Worm (Caenorhabditis elegans): Measurements from ENCODE around the gene pigb-1.

Gene pigb-1

DNA sequence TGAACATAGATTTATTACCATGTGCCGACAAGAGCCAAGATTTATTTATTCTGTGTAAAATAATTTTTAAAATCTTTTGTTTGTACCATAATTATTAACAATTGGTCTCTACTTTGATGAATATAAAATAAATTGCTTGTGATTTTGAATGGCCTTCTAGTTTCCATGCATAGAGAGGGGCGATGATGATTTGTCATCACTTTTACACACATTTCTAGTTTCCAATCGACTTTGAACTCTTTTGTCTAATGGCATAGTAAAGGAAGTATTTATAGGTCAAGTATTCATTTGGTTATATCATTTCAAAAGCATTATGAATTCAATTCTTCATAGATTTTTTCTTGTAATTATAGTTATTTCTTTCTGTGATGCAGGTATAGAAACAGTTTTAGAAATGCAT lies 10.8 kb upstream of the pigb-1 start, which contains the start of gene F59A6.10:
TSS of gene F59A6.10 (plus strand) at position 301 of the 400 bp plus-strand sequence.
- no peak for TF ChIP-seq ceh-44 (GFP tag; IDR thresholded peaks at IDR 0.05)
- TF ChIP-seq jun-1 (tag; optimal IDR thresholded peaks at IDR 0.05) = no peak
- TF ChIP-seq T26A8.4 (GFP tag; IDR thresholded peaks at IDR 0.05) = no peak

DNA sequence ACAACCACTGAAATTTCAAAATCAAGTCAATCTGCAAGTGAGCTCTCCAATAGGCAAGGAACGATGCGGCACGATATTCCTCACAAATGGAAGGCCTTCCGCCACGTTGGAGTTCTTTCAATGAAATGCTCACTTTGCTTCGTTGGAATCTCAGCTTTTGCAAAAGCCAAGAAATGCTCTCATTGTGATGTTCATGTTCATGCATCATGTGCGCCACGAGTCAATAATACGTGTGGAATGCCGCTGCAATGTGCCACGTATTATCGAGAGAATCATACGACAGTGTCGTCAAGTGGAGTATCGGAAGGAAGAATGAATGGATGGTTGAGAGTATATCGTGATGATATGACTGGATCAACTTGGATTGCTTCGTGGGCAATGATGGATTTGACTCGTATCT lies 9.0 kb upstream of the pigb-1 start:
- TF ChIP-seq skn-1 (tag; optimal IDR thresholded peaks at IDR 0.05) = no peak
- TF ChIP-seq ceh-32 (tag; optimal IDR thresholded peaks at IDR 0.05; ENCODE audit: poor library complexity) = no peak
- no peak for TF ChIP-seq T20F7.1 (GFP tag; optimal IDR thresholded peaks at IDR 0.05)
- TF ChIP-seq nhr-42 (GFP tag; IDR thresholded peaks at IDR 0.05) = no peak
- TF ChIP-seq dmd-8 (GFP tag; IDR thresholded peaks at IDR 0.05) = no peak
- TF ChIP-seq dpl-1 (GFP tag; optimal IDR thresholded peaks at IDR 0.05) = no peak
- TF ChIP-seq nhr-111 (GFP tag; optimal IDR thresholded peaks at IDR 0.05) = no peak
- no peak for TF ChIP-seq php-3 (GFP tag; IDR thresholded peaks at IDR 0.05)
- TF ChIP-seq zfp-2 (tag; optimal IDR thresholded peaks at IDR 0.05) = no peak
- no peak for TF ChIP-seq ceh-44 (GFP tag; IDR thresholded peaks at IDR 0.05)
- TF ChIP-seq madf-5 (GFP tag; IDR thresholded peaks at IDR 0.05) = no peak
- no peak for TF ChIP-seq ceh-28 (tag; optimal IDR thresholded peaks at IDR 0.05)

DNA sequence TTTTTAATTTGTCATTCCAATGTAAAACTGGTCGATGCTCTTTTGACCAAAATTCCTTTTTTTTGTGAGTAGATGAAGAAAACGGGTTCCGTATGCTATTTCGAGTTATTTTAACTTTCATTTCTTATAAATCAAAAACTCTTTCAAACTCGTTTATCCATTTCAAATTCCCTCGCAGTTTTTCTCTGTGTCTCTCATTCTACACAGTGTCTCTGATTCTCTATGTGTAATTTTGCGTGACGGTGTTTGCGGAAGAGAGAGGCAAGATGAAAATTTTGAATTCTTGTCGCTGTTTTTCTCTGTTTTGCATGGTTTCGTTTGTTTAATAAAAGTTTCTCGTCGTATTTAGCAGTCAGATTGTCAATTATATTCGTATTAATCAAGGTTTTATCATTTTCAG lies 6.2 kb upstream of the pigb-1 start, which contains the start of gene citk-2:
TSS of gene citk-2 (plus strand) at position 399 of the 400 bp plus-strand sequence.
- TF ChIP-seq daf-8 (GFP tag; IDR thresholded peaks at IDR 0.05) = no peak
- TF ChIP-seq ZK546.5 (tag; optimal IDR thresholded peaks at IDR 0.05) = no peak
- no peak for TF ChIP-seq daf-16 (GFP tag; optimal IDR thresholded peaks at IDR 0.05)
- no peak for TF ChIP-seq daf-16 (tag; optimal IDR thresholded peaks at IDR 0.05)
- no peak for TF ChIP-seq lim-7 (GFP tag; IDR thresholded peaks at IDR 0.05)
- TF ChIP-seq set-16 (GFP tag; IDR thresholded peaks at IDR 0.05) = no peak
- no peak for TF ChIP-seq nhr-111 (GFP tag; optimal IDR thresholded peaks at IDR 0.05)
- peak; percentile 74 for TF ChIP-seq nhr-11 (tag; optimal IDR thresholded peaks at IDR 0.05)
- no peak for TF ChIP-seq madf-5 (GFP tag; IDR thresholded peaks at IDR 0.05)
- TF ChIP-seq ceh-20 (GFP tag; IDR thresholded peaks at IDR 0.05) = no peak
- TF ChIP-seq F37D6.2 (tag; optimal IDR thresholded peaks at IDR 0.05) = peak; percentile 29
- no peak for TF ChIP-seq lin-13 (GFP tag; optimal IDR thresholded peaks at IDR 0.05)
- peak; percentile 97 for TF ChIP-seq aha-1 (tag)
- TF ChIP-seq unc-39 (tag; optimal IDR thresholded peaks at IDR 0.05) = no peak
- TF ChIP-seq dmd-9 (GFP tag; IDR thresholded peaks at IDR 0.05) = no peak
- peak; percentile 62 for TF ChIP-seq dmd-6 (GFP tag; IDR thresholded peaks at IDR 0.05)
- peak; percentile 68 for TF ChIP-seq madf-9 (GFP tag; conservative IDR thresholded peaks at IDR 0.05)
- no peak for TF ChIP-seq dve-1 (tag; optimal IDR thresholded peaks at IDR 0.05; ENCODE audit: insufficient read depth)
- no peak for TF ChIP-seq daf-19 (GFP tag; conservative IDR thresholded peaks at IDR 0.05)
- TF ChIP-seq Y105C5A.15 (GFP tag; IDR thresholded peaks at IDR 0.05) = no peak
- no peak for TF ChIP-seq attf-4 (tag; optimal IDR thresholded peaks at IDR 0.05)
- TF ChIP-seq aly-2 (tag; optimal IDR thresholded peaks at IDR 0.05) = no peak
- TF ChIP-seq hmg-1.1 (GFP tag; IDR thresholded peaks at IDR 0.05) = peak; percentile 90
- no peak for TF ChIP-seq nhr-28 (tag; optimal IDR thresholded peaks at IDR 0.05)
- TF ChIP-seq zfp-3 (GFP tag; conservative IDR thresholded peaks at IDR 0.05) = no peak
- TF ChIP-seq mes-2 (tag; optimal IDR thresholded peaks at IDR 0.05; ENCODE audit: poor library complexity, severe bottlenecking) = peak; percentile 93
- no peak for TF ChIP-seq lsy-2 (tag; optimal IDR thresholded peaks at IDR 0.05)
- peak; percentile 68; the same call in 1 of the 2 replicates for TF ChIP-seq lin-1 (GFP tag; IDR thresholded peaks at IDR 0.05)
- TF ChIP-seq fos-1 (tag; optimal IDR thresholded peaks at IDR 0.05) = no peak
- peak; percentile 79 for TF ChIP-seq T26A8.4 (GFP tag; IDR thresholded peaks at IDR 0.05)
- no peak for TF ChIP-seq Y48G9A.11 (GFP tag; IDR thresholded peaks at IDR 0.05)
- peak; percentile 54 for TF ChIP-seq nhr-6 (tag; optimal IDR thresholded peaks at IDR 0.05)
- no peak for TF ChIP-seq zip-11 (GFP tag; IDR thresholded peaks at IDR 0.05)
- TF ChIP-seq nhr-42 (GFP tag; IDR thresholded peaks at IDR 0.05) = peak; percentile 84
- no peak for TF ChIP-seq dmd-8 (GFP tag; IDR thresholded peaks at IDR 0.05)
- TF ChIP-seq nhr-237 (tag; optimal IDR thresholded peaks at IDR 0.05) = no peak
- no peak; the same call in 1 of the 2 replicates for TF ChIP-seq lin-38 (GFP tag; IDR thresholded peaks at IDR 0.05)
- TF ChIP-seq rbr-2 (tag; optimal IDR thresholded peaks at IDR 0.05) = no peak
- TF ChIP-seq unc-62 (GFP tag; optimal IDR thresholded peaks at IDR 0.05 in 1 of 2) = peak in 1 of 2 experiments; percentile 91
- no peak for TF ChIP-seq unc-62 (tag; optimal IDR thresholded peaks at IDR 0.05)
